Worm (Caenorhabditis elegans) whole organism, young adult: ENCODE measurements around the gene mig-5.

Experiments
- B0019.2 ChIP-seq: fragments of 200-800 bp; sonication (Bioruptor generic); conservative IDR thresholded peaks from 2 replicates; pipeline ENCODE4 v1.3.6; 2022; ENCODE audit warnings: missing genetic modification reagents, missing genetic modification characterization, missing compliant biosample characterization
- F23B12.7 ChIP-seq: sonication (generic microtip); optimal IDR thresholded peaks from 2 replicates; lab custom pipeline; 2017; ENCODE audit warnings: missing genetic modification characterization, mild to moderate bottlenecking, missing compliant biosample characterization, antibody characterized with exemption, moderate library complexity; ENCODE audit not compliant: insufficient read depth
- F33H1.4 ChIP-seq: fragments of 200-800 bp; sonication (Bioruptor generic); IDR thresholded peaks from 2 replicates; pipeline ENCODE4 v1.3.6; 2022; ENCODE audit warnings: missing genetic modification reagents, missing genetic modification characterization, missing compliant biosample characterization
- F37B4.10 ChIP-seq: fragments of 200-800 bp; sonication (Bioruptor generic); IDR thresholded peaks from 2 replicates; pipeline ENCODE4 v1.3.6; 2022; ENCODE audit warnings: missing genetic modification characterization, missing compliant biosample characterization
- F39B2.1 ChIP-seq: fragments of 200-800 bp; sonication (Bioruptor generic); IDR thresholded peaks from 2 replicates; pipeline ENCODE4 v1.3.6; 2022; ENCODE audit warnings: missing genetic modification reagents, missing genetic modification characterization, missing compliant biosample characterization
- F57A8.1 ChIP-seq: fragments of 200-800 bp; sonication (Bioruptor generic); optimal IDR thresholded peaks from 2 replicates; lab custom pipeline; 2018; ENCODE audit warnings: mild to moderate bottlenecking, missing genetic modification characterization, moderate library complexity, missing compliant biosample characterization
- K12H6.12 ChIP-seq: fragments of 200-800 bp; sonication (Bioruptor generic); optimal IDR thresholded peaks from 2 replicates; lab custom pipeline; 2018; ENCODE audit warnings: mild to moderate bottlenecking, missing genetic modification characterization, missing compliant biosample characterization
- T07F8.4 ChIP-seq: sonication (generic microtip); optimal IDR thresholded peaks from 2 replicates; lab custom pipeline; 2016; ENCODE audit warnings: mild to moderate bottlenecking, missing genetic modification characterization, moderate library complexity, missing compliant biosample characterization
- Y53F4B.3 ChIP-seq: fragments of 200-800 bp; sonication (Bioruptor generic); IDR thresholded peaks from 2 replicates; pipeline ENCODE4 v1.3.6; 2022; ENCODE audit warnings: missing genetic modification reagents, missing genetic modification characterization, missing compliant biosample characterization
- Y79H2A.3 ChIP-seq: fragments of 200-800 bp; sonication (Bioruptor generic); conservative IDR thresholded peaks from 2 replicates; pipeline ENCODE4 v1.3.6; 2022; ENCODE audit warnings: missing genetic modification reagents, missing genetic modification characterization, missing compliant biosample characterization
- ZK185.1 ChIP-seq: sonication (generic microtip); optimal IDR thresholded peaks from 2 replicates; lab custom pipeline; 2016; ENCODE audit warnings: mild to moderate bottlenecking, missing genetic modification characterization, missing compliant biosample characterization; ENCODE audit not compliant: poor library complexity, severe bottlenecking
- aptf-2 ChIP-seq: fragments of 200-800 bp; sonication (Bioruptor generic); conservative IDR thresholded peaks from 2 replicates; pipeline ENCODE4 v1.3.6; 2022; ENCODE audit warnings: missing genetic modification reagents, missing genetic modification characterization, missing compliant biosample characterization
- atf-7 ChIP-seq: sonication (generic microtip); optimal IDR thresholded peaks from 2 replicates; lab custom pipeline; 2017; ENCODE audit warnings: mild to moderate bottlenecking, missing genetic modification characterization, missing compliant biosample characterization
- athp-1 ChIP-seq: sonication (generic microtip); optimal IDR thresholded peaks from 2 replicates; lab custom pipeline; 2017; ENCODE audit warnings: mild to moderate bottlenecking, missing genetic modification characterization, missing compliant biosample characterization
- attf-6 ChIP-seq: fragments of 200-800 bp; sonication (Bioruptor generic); IDR thresholded peaks from 2 replicates; pipeline ENCODE4 v1.3.6; 2022; ENCODE audit warnings: missing genetic modification reagents, missing genetic modification characterization, missing compliant biosample characterization
- bed-2 ChIP-seq: fragments of 200-800 bp; sonication (Bioruptor generic); IDR thresholded peaks from 2 replicates; pipeline ENCODE4 v1.3.6; 2022; ENCODE audit warnings: missing genetic modification reagents, missing genetic modification characterization, missing compliant biosample characterization
- cebp-1 ChIP-seq, 2 experiments: fragments of 200-800 bp in 1 of 2; sonication (Bioruptor generic) in 1 of 2; sonication (generic microtip) in 1 of 2; IDR thresholded peaks in 1 of 2; optimal IDR thresholded peaks in 1 of 2; 2 replicates each; pipeline versions ENCODE4 v1.3.6 to Lab custom; 2017 to 2022; ENCODE audit warnings: missing compliant biosample characterization in 2 of 2, missing genetic modification characterization in 2 of 2, mild to moderate bottlenecking in 1 of 2, missing genetic modification reagents in 1 of 2, moderate library complexity in 1 of 2
- ceh-58 ChIP-seq: fragments of 200-800 bp; sonication (Bioruptor generic); IDR thresholded peaks from 2 replicates; pipeline ENCODE4 v1.3.6; 2022; ENCODE audit warnings: missing genetic modification characterization, missing compliant biosample characterization
- ceh-91 ChIP-seq: fragments of 200-800 bp; sonication (Bioruptor generic); IDR thresholded peaks from 2 replicates; pipeline ENCODE4 v1.3.6; 2022; ENCODE audit warnings: missing genetic modification reagents, missing genetic modification characterization, missing compliant biosample characterization
- dpff-1 ChIP-seq: sonication (generic microtip); optimal IDR thresholded peaks from 2 replicates; lab custom pipeline; 2017; ENCODE audit warnings: mild to moderate bottlenecking, missing genetic modification characterization, missing compliant biosample characterization
- efl-1 ChIP-seq: fragments of 150-350 bp; optimal IDR thresholded peaks from 2 replicates; lab custom pipeline; 2014; ENCODE audit warnings: missing biosample characterization, missing genetic modification reagents, missing genetic modification characterization
- ekl-4 ChIP-seq: fragments of 200-800 bp; sonication (Bioruptor generic); IDR thresholded peaks from 2 replicates; pipeline ENCODE4 v1.3.6; 2022; ENCODE audit warnings: missing genetic modification reagents, missing genetic modification characterization, missing compliant biosample characterization
- hmg-1.2 ChIP-seq: fragments of 200-800 bp; sonication (Bioruptor generic); IDR thresholded peaks from 2 replicates; pipeline ENCODE4 v1.3.6; 2022; ENCODE audit warnings: missing genetic modification reagents, missing genetic modification characterization, missing compliant biosample characterization
- lag-1 ChIP-seq: fragments of 200-800 bp; sonication (Bioruptor generic); IDR thresholded peaks from 2 replicates; pipeline ENCODE4 v1.3.6; 2022; ENCODE audit warnings: missing genetic modification reagents, missing genetic modification characterization, missing compliant biosample characterization
- let-526 ChIP-seq: fragments of 200-800 bp; sonication (Bioruptor generic); IDR thresholded peaks from 2 replicates; pipeline ENCODE4 v1.3.6; 2022; ENCODE audit warnings: missing genetic modification reagents, missing genetic modification characterization, missing compliant biosample characterization
- lin-35 ChIP-seq, 3 experiments: fragments of 150-350 bp in 2 of 3; sonication (generic microtip) in 1 of 3; optimal IDR thresholded peaks; 2 replicates each; lab custom pipeline; 2014 to 2018; ENCODE audit warnings: missing biosample characterization in 3 of 3, missing genetic modification characterization in 3 of 3, missing genetic modification reagents in 3 of 3
- lin-40 ChIP-seq: sonication (generic microtip); optimal IDR thresholded peaks from 2 replicates; lab custom pipeline; 2016; ENCODE audit warnings: missing genetic modification characterization, mild to moderate bottlenecking, missing compliant biosample characterization, missing genotype, missing genetic modification reagents
- lsl-1 ChIP-seq: fragments of 200-800 bp; sonication (Bioruptor generic); optimal IDR thresholded peaks from 2 replicates; lab custom pipeline; 2018; ENCODE audit warnings: mild to moderate bottlenecking, missing genetic modification characterization, moderate library complexity, missing compliant biosample characterization
- nhr-27 ChIP-seq: fragments of 200-800 bp; sonication (Bioruptor generic); optimal IDR thresholded peaks from 2 replicates; lab custom pipeline; 2018; ENCODE audit warnings: mild to moderate bottlenecking, missing genetic modification characterization, moderate library complexity, missing compliant biosample characterization
- nhr-90 ChIP-seq: sonication (generic microtip); optimal IDR thresholded peaks from 2 replicates; lab custom pipeline; 2016; ENCODE audit warnings: missing genotype, mild to moderate bottlenecking, missing genetic modification characterization, missing compliant biosample characterization
- sdz-38 ChIP-seq: sonication (generic microtip); optimal IDR thresholded peaks from 2 replicates; lab custom pipeline; 2016; ENCODE audit warnings: missing genotype, missing genetic modification characterization, missing compliant biosample characterization
- snpc-3.4 ChIP-seq: sonication (generic microtip); optimal IDR thresholded peaks from 2 replicates; lab custom pipeline; 2017; ENCODE audit warnings: missing genetic modification characterization, mild to moderate bottlenecking, missing compliant biosample characterization, antibody characterized with exemption, moderate library complexity, missing genotype, missing genetic modification reagents
- snpc-4 ChIP-seq, 5 experiments: fragments of 150-350 bp in 1 of 5; sonication (generic microtip) in 4 of 5; optimal IDR thresholded peaks; 2 replicates each; lab custom pipeline; 2014 to 2018; ENCODE audit warnings: missing genetic modification characterization in 5 of 5, missing biosample characterization in 3 of 5, antibody characterized with exemption in 2 of 5, mild to moderate bottlenecking in 2 of 5, missing compliant biosample characterization in 2 of 5, missing genotype in 2 of 5, moderate library complexity in 2 of 5, missing genetic modification reagents in 1 of 5
- somi-1 ChIP-seq: fragments of 200-800 bp; sonication (Bioruptor generic); optimal IDR thresholded peaks from 2 replicates; lab custom pipeline; 2018; ENCODE audit warnings: mild to moderate bottlenecking, missing genetic modification characterization, missing compliant biosample characterization
- tbp1 ChIP-seq: fragments of 200-800 bp; sonication (Bioruptor generic); optimal IDR thresholded peaks from 2 replicates; lab custom pipeline; 2018; ENCODE audit warnings: mild to moderate bottlenecking, missing genetic modification characterization, missing compliant biosample characterization
- tbx-9 ChIP-seq: sonication (generic microtip); optimal IDR thresholded peaks from 2 replicates; lab custom pipeline; 2016; ENCODE audit warnings: borderline replicate concordance, missing genetic modification characterization, inconsistent platforms, missing compliant biosample characterization
- tlf-1 ChIP-seq: fragments of 200-800 bp; sonication (Bioruptor generic); optimal IDR thresholded peaks from 2 replicates; lab custom pipeline; 2018; ENCODE audit warnings: mild to moderate bottlenecking, missing genetic modification characterization, missing compliant biosample characterization
- xnd-1 ChIP-seq: sonication (generic microtip); optimal IDR thresholded peaks from 2 replicates; lab custom pipeline; 2016; ENCODE audit warnings: missing genotype, missing genetic modification reagents, missing genetic modification characterization, missing compliant biosample characterization
- zfh-2 ChIP-seq: fragments of 200-800 bp; sonication (Bioruptor generic); conservative IDR thresholded peaks from 2 replicates; pipeline ENCODE4 v1.3.6; 2022; ENCODE audit warnings: missing genetic modification reagents, missing genetic modification characterization, missing compliant biosample characterization
- ztf-18 ChIP-seq: sonication (generic microtip); optimal IDR thresholded peaks from 2 replicates; lab custom pipeline; 2016; ENCODE audit warnings: missing genotype, mild to moderate bottlenecking, missing genetic modification characterization, missing compliant biosample characterization
- ztf-3 ChIP-seq: fragments of 200-800 bp; sonication (Bioruptor generic); optimal IDR thresholded peaks from 2 replicates; lab custom pipeline; 2018; ENCODE audit warnings: mild to moderate bottlenecking, missing genetic modification characterization, missing compliant biosample characterization

Gene mig-5

ce11 chrII:8222309-8223065 is 37.7 kb upstream of the mig-5 start, which contains the start of gene dab-1 (continued):
- TF ChIP-seq F23B12.7 (tag; lab: Kevin White, UChicago) (peak; percentile 5), F33H1.4 (GFP tag; lab: Robert Waterston, UW) (peak; percentile 55), hmg-1.2 (peak; percentile 7; the same call in 1 of the 2 replicates), nhr-90 (tag; lab: Kevin White, UChicago) (no peak), ceh-91 (GFP tag; lab: Robert Waterston, UW) (0 out of 2 replicates have a peak, but pooled peaks have one; percentile 14), lin-40 (tag; lab: Kevin White, UChicago) (no peak), xnd-1 (tag; lab: Kevin White, UChicago) (peak; percentile 79)

- TF ChIP-seq tbx-9 (tag; lab: Kevin White, UChicago), result no peak
- no peak for TF ChIP-seq bed-2 (GFP tag; lab: Robert Waterston, UW)
- no peak for TF ChIP-seq T07F8.4 (tag; lab: Kevin White, UChicago)
- TF ChIP-seq dpff-1 (tag; lab: Kevin White, UChicago), result no peak
- TF ChIP-seq snpc-3.4 (tag; lab: Kevin White, UChicago), result no peak
- TF ChIP-seq lin-40 (tag; lab: Kevin White, UChicago), result no peak
- TF ChIP-seq attf-6 (GFP tag; lab: Robert Waterston, UW), result no peak
- TF ChIP-seq tbp1 (GFP tag; lab: Kevin White, UChicago), result no peak
These were observed 35.4 kb upstream of the mig-5 start for ce11 chrII:8220267-8220666.

ce11 chrII:8218266-8218665 is 33.4 kb upstream of the mig-5 start:
- TF ChIP-seq let-526 (GFP tag; lab: Robert Waterston, UW) (no peak), atf-7 (tag; lab: Kevin White, UChicago) (no peak), somi-1 (no peak), F37B4.10 (GFP tag; lab: Robert Waterston, UW) (no peak), snpc-4 (GFP tag; optimal IDR thresholded peaks at IDR 0.05; lab: Kevin White, UChicago) (no peak), snpc-4 (tag; optimal IDR thresholded peaks at IDR 0.05; lab: Kevin White, UChicago) (no peak), F39B2.1 (GFP tag; lab: Robert Waterston, UW) (no peak), lag-1 (no peak), F57A8.1 (GFP tag; lab: Kevin White, UChicago) (no peak), athp-1 (no peak), cebp-1 (GFP tag; IDR thresholded peaks at IDR 0.05; lab: Robert Waterston, UW) (no peak), cebp-1 (tag; optimal IDR thresholded peaks at IDR 0.05; lab: Kevin White, UChicago) (no peak), lin-35 (GFP tag; optimal IDR thresholded peaks at IDR 0.05; lab: Kevin White, UChicago) (no peak)
- TF ChIP-seq, all 124 proteins: peak for 0

ce11 chrII:8216922-8217321 is 32.1 kb upstream of the mig-5 start, which contains the start of gene ifg-1:
TSS of gene ifg-1 (plus strand) at chrII:8217222.
- no peak for TF ChIP-seq B0019.2 (GFP tag; lab: Robert Waterston, UW)
- TF ChIP-seq aptf-2 (GFP tag; lab: Robert Waterston, UW), result no peak
- TF ChIP-seq lsl-1 (GFP tag; lab: Kevin White, UChicago), result no peak
- no peak for TF ChIP-seq ekl-4 (GFP tag; lab: Robert Waterston, UW)
- TF ChIP-seq Y53F4B.3 (GFP tag; lab: Robert Waterston, UW), result no peak
- no peak for TF ChIP-seq ztf-3
- no peak for TF ChIP-seq snpc-4 (GFP tag; optimal IDR thresholded peaks at IDR 0.05; lab: Kevin White, UChicago)
- TF ChIP-seq snpc-4 (tag; optimal IDR thresholded peaks at IDR 0.05; lab: Kevin White, UChicago), result no peak
- TF ChIP-seq K12H6.12, result no peak
- TF ChIP-seq ztf-18 (tag; lab: Kevin White, UChicago), result no peak
- no peak for TF ChIP-seq nhr-27 (tag; lab: Kevin White, UChicago)
- TF ChIP-seq tlf-1 (GFP tag; lab: Kevin White, UChicago), result no peak
- TF ChIP-seq sdz-38 (tag; lab: Kevin White, UChicago), result no peak
- TF ChIP-seq efl-1 (GFP tag; lab: Kevin White, UChicago), result no peak
- no peak for TF ChIP-seq Y79H2A.3 (GFP tag; lab: Robert Waterston, UW)
- no peak for TF ChIP-seq ceh-58
- TF ChIP-seq zfh-2, result no peak
- no peak for TF ChIP-seq ZK185.1 (tag; lab: Kevin White, UChicago)
